Worm (Caenorhabditis elegans): ENCODE measurements around the gene gid-8.

- TF ChIP-seq ZK546.5 (tag; optimal IDR thresholded peaks at IDR 0.05) (no peak), fos-1 (tag; optimal IDR thresholded peaks at IDR 0.05) (no peak), nhr-10 (tag; optimal IDR thresholded peaks at IDR 0.05) (no peak), gmeb-1 (tag; optimal IDR thresholded peaks at IDR 0.05) (no peak), ztf-11 (tag; optimal IDR thresholded peaks at IDR 0.05) (no peak), nhr-77 (tag; optimal IDR thresholded peaks at IDR 0.05) (no peak), mab-5 (tag; optimal IDR thresholded peaks at IDR 0.05) (no peak), blmp-1 (tag; optimal IDR thresholded peaks at IDR 0.05; ENCODE audit: insufficient read depth) (no peak)
Measured at ce11 chrV:1499140-1499539, 31.6 kb downstream of the gid-8 start, which contains the start of gene sru-27.
